Fruit fly (Drosophila melanogaster): ENCODE results near the gene CG6664.

Gene CG6664

DNA sequence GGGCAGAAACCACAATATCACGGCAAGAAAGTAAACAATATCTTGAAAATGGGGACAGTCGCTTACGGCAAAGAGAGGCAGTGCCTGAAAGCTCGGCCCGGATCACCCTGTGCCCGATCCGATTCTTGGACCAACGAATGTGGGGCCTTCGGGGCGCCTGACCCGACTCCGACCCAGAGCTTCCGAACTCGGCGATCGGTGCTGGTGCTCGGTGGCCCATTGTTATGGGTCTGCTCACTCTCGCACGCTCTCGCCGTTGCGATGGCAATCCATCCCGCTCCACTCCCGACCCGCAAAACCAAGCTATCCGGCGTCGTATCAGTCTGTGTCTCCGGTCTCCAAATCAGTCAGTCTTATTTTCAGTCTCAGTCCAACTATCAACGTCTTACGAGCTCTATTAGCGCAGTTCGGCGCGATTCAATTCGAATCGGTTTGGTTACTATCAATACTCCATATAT is 46.3 kb downstream of the CG6664 start, which contains the start of gene Exn:
Gene Exn, plus strand, starts transcription at position 362 of the 458 bp plus-strand sequence.
- TF ChIP-seq CG17328 (GFP tag; IDR thresholded peaks at IDR 0.05): peak; percentile 23; the same call in 1 of the 2 replicates
- TF ChIP-seq nau (GFP tag; optimal IDR thresholded peaks at IDR 0.05): no peak
- no peak for TF ChIP-seq wek (GFP tag; optimal IDR thresholded peaks at IDR 0.05)
- no peak for TF ChIP-seq h (optimal IDR thresholded peaks at IDR 0.05)
- TF ChIP-seq CG2712 (tag; optimal IDR thresholded peaks at IDR 0.05): no peak
- TF ChIP-seq Gug (GFP tag; IDR thresholded peaks at IDR 0.05): no peak
- no peak for TF ChIP-seq Tbp (GFP tag; optimal IDR thresholded peaks at IDR 0.05)
- TF ChIP-seq Fer1 (GFP tag; optimal IDR thresholded peaks at IDR 0.05): peak; percentile 76
- peak; percentile 58 for TF ChIP-seq HHEX (GFP tag; optimal IDR thresholded peaks at IDR 0.05)
- TF ChIP-seq CG7357 (GFP tag; IDR thresholded peaks at IDR 0.05): no peak
- peak; percentile 37 for TF ChIP-seq CG12219 (GFP tag; optimal IDR thresholded peaks at IDR 0.05)
- TF ChIP-seq CG34224 (GFP tag; IDR thresholded peaks at IDR 0.05; ENCODE audit: partially characterized antibody): peak; percentile 56; the same call in 2 of the 3 replicates
- peak; percentile 59 for TF ChIP-seq cwo (GFP tag; optimal IDR thresholded peaks at IDR 0.05)
- peak; percentile 0 for TF ChIP-seq Dip3 (GFP tag; optimal IDR thresholded peaks at IDR 0.05)
- TF ChIP-seq abd-A (tag; optimal IDR thresholded peaks at IDR 0.05): no peak
- TF ChIP-seq mam (GFP tag; optimal IDR thresholded peaks at IDR 0.05): no peak
- peak; percentile 38 for TF ChIP-seq gcm (GFP tag; optimal IDR thresholded peaks at IDR 0.05)
- no peak for TF ChIP-seq CG11504 (tag; optimal IDR thresholded peaks at IDR 0.05)
- TF ChIP-seq CG7271 (tag; optimal IDR thresholded peaks at IDR 0.05): no peak
- TF ChIP-seq ci (GFP tag; IDR thresholded peaks at IDR 0.05): peak; percentile 80
- TF ChIP-seq nom (GFP tag; optimal IDR thresholded peaks at IDR 0.05): peak; percentile 24
- TF ChIP-seq croc (GFP tag; conservative IDR thresholded peaks at IDR 0.05): no peak
- TF ChIP-seq CG34422 (GFP tag; IDR thresholded peaks at IDR 0.05): peak; percentile 48; the same call in 1 of the 3 replicates
- TF ChIP-seq grn (GFP tag; optimal IDR thresholded peaks at IDR 0.05): peak; percentile 65
- TF ChIP-seq CG6854 (GFP tag; optimal IDR thresholded peaks at IDR 0.05): peak; percentile 35
- TF ChIP-seq tin (GFP tag; optimal IDR thresholded peaks at IDR 0.05): no peak
- TF ChIP-seq sob (GFP tag; IDR thresholded peaks at IDR 0.05): peak; percentile 50
- TF ChIP-seq CG11560 (tag; IDR thresholded peaks at IDR 0.05): no peak
- TF ChIP-seq CG7839 (tag; optimal IDR thresholded peaks at IDR 0.05): no peak
- TF ChIP-seq CG1233 (GFP tag; optimal IDR thresholded peaks at IDR 0.05): no peak
- TF ChIP-seq CG15601 (tag; optimal IDR thresholded peaks at IDR 0.05): peak; percentile 82
- peak; percentile 54 for TF ChIP-seq exex (tag; optimal IDR thresholded peaks at IDR 0.05)
- 0 out of 3 replicates have a peak, but pooled peaks have one; percentile 33 for TF ChIP-seq Opbp (GFP tag; IDR thresholded peaks at IDR 0.05; ENCODE audit: partially characterized antibody)
- peak; percentile 92 for TF ChIP-seq crol (GFP tag; IDR thresholded peaks at IDR 0.05)
- TF ChIP-seq CG6813 (GFP tag; optimal IDR thresholded peaks at IDR 0.05): peak; percentile 11
- peak; percentile 47; the same call in 1 of the 2 replicates for TF ChIP-seq HLH3B (GFP tag; IDR thresholded peaks at IDR 0.05)
- 0 out of 2 replicates have a peak, but pooled peaks have one; percentile 10 for TF ChIP-seq wdn (GFP tag; IDR thresholded peaks at IDR 0.05)
- TF ChIP-seq CG13775 (GFP tag; optimal IDR thresholded peaks at IDR 0.05): no peak
- peak; percentile 12 for TF ChIP-seq jumu (GFP tag; optimal IDR thresholded peaks at IDR 0.05)
- peak; percentile 35; the same call in 1 of the 2 replicates for TF ChIP-seq Bgb (GFP tag; IDR thresholded peaks at IDR 0.05; ENCODE audit: partially characterized antibody)
- no peak for TF ChIP-seq cas (GFP tag; IDR thresholded peaks at IDR 0.05)
- TF ChIP-seq NfI (GFP tag; optimal IDR thresholded peaks at IDR 0.05): no peak
- TF ChIP-seq vvl (GFP tag; IDR thresholded peaks at IDR 0.05): peak; percentile 71
- 0 out of 2 replicates have a peak, but pooled peaks have one; percentile 23 for TF ChIP-seq Nf-YA (GFP tag; IDR thresholded peaks at IDR 0.05)
- peak; percentile 70 for TF ChIP-seq Jarid2 (GFP tag; optimal IDR thresholded peaks at IDR 0.05)
- peak; percentile 90 for TF ChIP-seq Med (GFP tag)
- no peak for TF ChIP-seq CG15269 (tag; optimal IDR thresholded peaks at IDR 0.05)
- no peak for TF ChIP-seq Blimp-1 (GFP tag; optimal IDR thresholded peaks at IDR 0.05)
- TF ChIP-seq MBD-R2 (GFP tag; IDR thresholded peaks at IDR 0.05): peak; percentile 26; the same call in 1 of the 2 replicates
- TF ChIP-seq onecut (GFP tag; IDR thresholded peaks at IDR 0.05): peak; percentile 16; the same call in 1 of the 2 replicates
